In the genomic region with DNA sequence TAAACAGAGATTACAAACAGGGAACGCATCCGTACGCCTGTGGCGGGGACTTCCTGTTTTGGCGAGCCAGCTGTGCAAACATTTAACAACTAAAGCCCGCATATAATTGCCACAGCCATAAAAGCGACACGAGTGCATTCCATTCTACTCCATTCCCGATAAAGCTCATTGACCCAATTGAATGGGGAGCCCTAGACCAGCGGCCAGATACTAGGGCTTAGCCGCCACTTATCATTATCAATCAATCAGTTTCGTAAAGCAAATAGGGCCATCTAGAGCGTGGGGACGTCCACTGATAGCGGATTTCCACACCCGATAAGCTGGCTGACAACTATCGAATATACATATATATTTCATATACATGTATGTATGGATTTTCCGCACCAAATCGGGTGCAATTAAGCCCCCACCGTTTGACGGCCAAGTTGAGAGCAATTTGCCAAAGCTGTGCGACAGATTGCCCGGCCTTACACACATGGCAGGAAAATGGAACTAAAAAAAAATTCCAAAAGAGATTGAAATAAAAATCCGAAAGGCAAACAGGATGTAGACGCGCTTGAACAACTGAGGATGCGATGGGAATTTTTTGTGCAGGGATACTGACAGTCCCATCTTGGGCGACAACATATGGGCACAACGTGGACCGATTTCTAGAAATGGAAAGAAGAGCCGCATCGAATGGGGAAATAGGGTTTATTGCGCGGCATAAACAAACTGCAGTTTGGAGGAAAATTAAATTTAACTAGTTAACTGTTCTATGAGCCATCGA, we compare ENCODE assay signal across 3 fruit fly cellular contexts.
A peak's percentile ranks its signal among the peaks of the same experiment; 100 is the strongest.
TF ChIP-seq lines count a peak whose summit lies in the region.

No protein-coding gene starts in this region.

- TF ChIP-seq CTCF in whole organism, embryonic (GFP tag; optimal IDR thresholded peaks at IDR 0.05; lab: Kevin White, UChicago) = no peak

TF ChIP-seq in whole organism, embryonic, 481 proteins besides CTCF, POLR2A, EP300 and RAD21:
- TF ChIP-seq Vsx1 (GFP tag; optimal IDR thresholded peaks at IDR 0.05; lab: Kevin White, UChicago) (peak; percentile 4), sens (GFP tag; lab: Kevin White, UChicago) (peak; percentile 54), CG17802 (tag; optimal IDR thresholded peaks at IDR 0.05; lab: Kevin White, UChicago) (no peak), CG10543 (GFP tag; optimal IDR thresholded peaks at IDR 0.05; lab: Kevin White, UChicago) (no peak), CG6654 (GFP tag; optimal IDR thresholded peaks at IDR 0.05; lab: Kevin White, UChicago) (no peak), CG15601 (tag; optimal IDR thresholded peaks at IDR 0.05; lab: Kevin White, UChicago) (peak; percentile 28), ATbp (GFP tag; optimal IDR thresholded peaks at IDR 0.05; lab: Kevin White, UChicago) (no peak), sens-2 (GFP tag; IDR thresholded peaks at IDR 0.05; lab: Robert Waterston, UW) (peak; percentile 56; the same call in 1 of the 2 replicates), CG9797 (GFP tag; optimal IDR thresholded peaks at IDR 0.05; lab: Kevin White, UChicago) (no peak), sd (tag; optimal IDR thresholded peaks at IDR 0.05; lab: Kevin White, UChicago) (peak; percentile 57), lmd (GFP tag; IDR thresholded peaks at IDR 0.05; lab: Robert Waterston, UW) (no peak), Hr78 (GFP tag; optimal IDR thresholded peaks at IDR 0.05; lab: Kevin White, UChicago) (no peak), lab (GFP tag; optimal IDR thresholded peaks at IDR 0.05; lab: Kevin White, UChicago) (peak; percentile 22), exex (tag; optimal IDR thresholded peaks at IDR 0.05; lab: Kevin White, UChicago) (peak; percentile 44), gcm (GFP tag; optimal IDR thresholded peaks at IDR 0.05; lab: Kevin White, UChicago) (peak; percentile 48), Opbp (GFP tag; IDR thresholded peaks at IDR 0.05; lab: Robert Waterston, UW; ENCODE audit: partially characterized antibody) (no peak), grn (GFP tag; optimal IDR thresholded peaks at IDR 0.05; lab: Kevin White, UChicago) (peak; percentile 95), shn (GFP tag; optimal IDR thresholded peaks at IDR 0.05; lab: Kevin White, UChicago) (no peak), Myb (GFP tag; optimal IDR thresholded peaks at IDR 0.05; lab: Kevin White, UChicago) (no peak), CG11695 (GFP tag; IDR thresholded peaks at IDR 0.05; lab: Robert Waterston, UW) (no peak), CG15073 (GFP tag; optimal IDR thresholded peaks at IDR 0.05; lab: Kevin White, UChicago) (no peak), CG8765 (GFP tag; IDR thresholded peaks at IDR 0.05; lab: Robert Waterston, UW) (no peak), twi (tag; optimal IDR thresholded peaks at IDR 0.05; lab: Kevin White, UChicago) (peak; percentile 96), az2 (GFP tag; optimal IDR thresholded peaks at IDR 0.05; lab: Kevin White, UChicago) (no peak), Med (GFP tag; lab: Kevin White, UChicago) (peak; percentile 56)

TF ChIP-seq in whole organism, prepupa, 60 proteins besides CTCF, POLR2A, EP300 and RAD21:
- TF ChIP-seq spab (GFP tag; optimal IDR thresholded peaks at IDR 0.05; lab: Kevin White, UChicago) (no peak), Smox (GFP tag; optimal IDR thresholded peaks at IDR 0.05; lab: Kevin White, UChicago) (no peak), fd85E (GFP tag; optimal IDR thresholded peaks at IDR 0.05; lab: Kevin White, UChicago) (no peak), svp (GFP tag; lab: Kevin White, UChicago) (peak; percentile 25), CG4318 (GFP tag; optimal IDR thresholded peaks at IDR 0.05; lab: Kevin White, UChicago) (no peak), OdsH (GFP tag; optimal IDR thresholded peaks at IDR 0.05; lab: Kevin White, UChicago) (no peak), dac (GFP tag; optimal IDR thresholded peaks at IDR 0.05; lab: Kevin White, UChicago) (no peak), fkh (GFP tag; optimal IDR thresholded peaks at IDR 0.05; lab: Kevin White, UChicago) (peak; percentile 29), Lpt (GFP tag; optimal IDR thresholded peaks at IDR 0.05; lab: Kevin White, UChicago) (no peak), Hr38 (GFP tag; optimal IDR thresholded peaks at IDR 0.05; lab: Kevin White, UChicago) (no peak), CG6163 (GFP tag; IDR thresholded peaks at IDR 0.05; lab: Robert Waterston, UW) (no peak), CG10669 (GFP tag; optimal IDR thresholded peaks at IDR 0.05; lab: Kevin White, UChicago) (no peak)
TF ChIP-seq in whole organism, prepupa: peak in this region for 2.

TF ChIP-seq in whole organism, pupa, 21 proteins besides CTCF, POLR2A, EP300 and RAD21:
- peak; percentile 33 for TF ChIP-seq EcR (GFP tag; optimal IDR thresholded peaks at IDR 0.05; lab: Kevin White, UChicago)
- no peak for TF ChIP-seq gl (tag; optimal IDR thresholded peaks at IDR 0.05; lab: Kevin White, UChicago)
